Fruit fly (Drosophila melanogaster) whole organism, embryonic: ENCODE results near the gene smg.

Experiments used
- Ada2b ChIP-seq: fragments of 200-800 bp; sonication (Bioruptor generic); IDR thresholded peaks from 2 replicates; pipeline ENCODE4 v1.3.6; 2022; ENCODE audit warnings: missing biosample characterization, missing genetic modification characterization
- Awh ChIP-seq: fragments of 200-800 bp; sonication (Bioruptor generic); IDR thresholded peaks from 2 replicates; pipeline ENCODE4, ENCODE4 v1.3.6; 2022; ENCODE audit warnings: missing biosample characterization, missing genetic modification characterization
- CG10979 ChIP-seq: fragments of 200-800 bp; sonication (Bioruptor generic); optimal IDR thresholded peaks from 2 replicates; lab custom pipeline; 2018; ENCODE audit warnings: missing biosample characterization, mild to moderate bottlenecking, missing genetic modification characterization, moderate library complexity
- CG11085 ChIP-seq: fragments of 200-800 bp; sonication (Bioruptor generic); IDR thresholded peaks from 2 replicates; pipeline ENCODE4 v1.3.6; 2022; ENCODE audit warnings: missing biosample characterization, missing genetic modification characterization
- CG11723 ChIP-seq: fragments of 200-800 bp; sonication (Bioruptor generic); optimal IDR thresholded peaks from 2 replicates; lab custom pipeline; 2017; ENCODE audit warnings: missing biosample characterization, mild to moderate bottlenecking, missing genetic modification characterization
- CG14710 ChIP-seq: fragments of 200-800 bp; sonication (Bioruptor generic); optimal IDR thresholded peaks from 3 replicates; lab custom pipeline; 2019; ENCODE audit warnings: missing biosample characterization, mild to moderate bottlenecking, missing genetic modification characterization, moderate library complexity
- CG15269 ChIP-seq: fragments of 200-800 bp; sonication (Bioruptor generic); optimal IDR thresholded peaks from 2 replicates; lab custom pipeline; 2018; ENCODE audit warnings: missing biosample characterization, mild to moderate bottlenecking, missing genetic modification characterization, moderate library complexity
- CG15696 ChIP-seq: fragments of 200-800 bp; sonication (Bioruptor generic); optimal IDR thresholded peaks from 2 replicates; lab custom pipeline; 2019; ENCODE audit warnings: missing biosample characterization, mild to moderate bottlenecking, missing genetic modification characterization, moderate library complexity
- CG17361 ChIP-seq: fragments of 200-800 bp; sonication (Bioruptor generic); IDR thresholded peaks from 3 replicates; pipeline ENCODE4 v1.3.6; 2022; ENCODE audit warnings: missing biosample characterization, missing genetic modification characterization
- CG17568 ChIP-seq: fragments of 200-800 bp; sonication (Bioruptor generic); optimal IDR thresholded peaks from 2 replicates; lab custom pipeline; 2018; ENCODE audit warnings: missing biosample characterization, mild to moderate bottlenecking, missing genetic modification characterization, moderate library complexity
- CG1792 ChIP-seq: fragments of 200-800 bp; sonication (Bioruptor generic); optimal IDR thresholded peaks from 2 replicates; lab custom pipeline; 2016; ENCODE audit warnings: missing biosample characterization, missing genetic modification characterization
- CG18011 ChIP-seq: fragments of 200-800 bp; sonication (Bioruptor generic); optimal IDR thresholded peaks from 2 replicates; lab custom pipeline; 2017; ENCODE audit warnings: missing biosample characterization, missing genetic modification characterization, mild to moderate bottlenecking, moderate library complexity, missing genotype
- CG2116 ChIP-seq: fragments of 200-800 bp; sonication (Bioruptor generic); optimal IDR thresholded peaks from 3 replicates; lab custom pipeline; 2018; ENCODE audit warnings: missing biosample characterization, mild to moderate bottlenecking, missing genetic modification characterization
- CG2120 ChIP-seq: fragments of 200-800 bp; sonication (Bioruptor generic); optimal IDR thresholded peaks from 3 replicates; lab custom pipeline; 2016; ENCODE audit warnings: missing biosample characterization, missing genetic modification characterization
- CG3838 ChIP-seq: fragments of 200-800 bp; sonication (Bioruptor generic); optimal IDR thresholded peaks from 3 replicates; lab custom pipeline; 2016; ENCODE audit warnings: missing biosample characterization, missing genetic modification characterization
- CG4282 ChIP-seq: fragments of 200-800 bp; sonication (Bioruptor generic); optimal IDR thresholded peaks from 2 replicates; lab custom pipeline; 2016; ENCODE audit warnings: missing biosample characterization, missing genetic modification characterization
- CG7745 ChIP-seq: fragments of 200-800 bp; sonication (Bioruptor generic); optimal IDR thresholded peaks from 2 replicates; lab custom pipeline; 2018; ENCODE audit warnings: missing biosample characterization, mild to moderate bottlenecking, missing genetic modification characterization, moderate library complexity
- CHES-1-like ChIP-seq: fragments of 200-800 bp; sonication (Bioruptor generic); optimal IDR thresholded peaks from 2 replicates; lab custom pipeline; 2016; ENCODE audit warnings: missing biosample characterization, missing genetic modification characterization
- D19B ChIP-seq: fragments of 200-800 bp; sonication (Bioruptor generic); optimal IDR thresholded peaks from 2 replicates; lab custom pipeline; 2017; ENCODE audit warnings: missing biosample characterization, mild to moderate bottlenecking, missing genetic modification characterization
- HLH3B ChIP-seq: fragments of 200-800 bp; sonication (Bioruptor generic); IDR thresholded peaks from 2 replicates; pipeline ENCODE4 v1.3.6; 2022; ENCODE audit warnings: missing biosample characterization, missing genetic modification characterization
- HLH4C ChIP-seq: fragments of 200-800 bp; sonication (Bioruptor generic); IDR thresholded peaks from 3 replicates; pipeline ENCODE4 v1.3.6; 2022; ENCODE audit warnings: missing biosample characterization, missing genetic modification characterization; ENCODE audit not compliant: partially characterized antibody
- Hand ChIP-seq: fragments of 200-800 bp; sonication (Bioruptor generic); optimal IDR thresholded peaks from 2 replicates; lab custom pipeline; 2017; ENCODE audit warnings: mild to moderate bottlenecking, missing biosample characterization, missing genetic modification reagents, missing genetic modification characterization
- Jarid2 ChIP-seq: fragments of 200-800 bp; sonication (Bioruptor generic); optimal IDR thresholded peaks from 3 replicates; lab custom pipeline; 2017; ENCODE audit warnings: mild to moderate bottlenecking, missing biosample characterization, missing genetic modification reagents, missing genetic modification characterization
- Lhr ChIP-seq: fragments of 200-800 bp; sonication (Bioruptor generic); optimal IDR thresholded peaks from 3 replicates; lab custom pipeline; 2017; ENCODE audit warnings: mild to moderate bottlenecking, missing biosample characterization, missing genetic modification reagents, missing genetic modification characterization
- MTF-1 ChIP-seq: fragments of 200-800 bp; sonication (Bioruptor generic); optimal IDR thresholded peaks from 2 replicates; lab custom pipeline; 2018; ENCODE audit warnings: missing biosample characterization, mild to moderate bottlenecking, missing genetic modification characterization, borderline replicate concordance
- Mad ChIP-seq: fragments of 200-800 bp; sonication (Bioruptor generic); optimal IDR thresholded peaks from 2 replicates; lab custom pipeline; 2016; ENCODE audit warnings: missing biosample characterization, missing genetic modification characterization
- Opbp ChIP-seq: fragments of 200-800 bp; sonication (Bioruptor generic); IDR thresholded peaks from 3 replicates; pipeline ENCODE4 v1.3.6; 2022; ENCODE audit warnings: missing biosample characterization, missing genetic modification characterization; ENCODE audit not compliant: partially characterized antibody
- Ptx1 ChIP-seq: fragments of 200-800 bp; sonication (Bioruptor generic); IDR thresholded peaks from 2 replicates; pipeline ENCODE4 v1.3.6; 2022; ENCODE audit warnings: missing biosample characterization, missing genetic modification characterization
- Ssrp ChIP-seq: fragments of 200-800 bp; sonication (Bioruptor generic); optimal IDR thresholded peaks from 2 replicates; lab custom pipeline; 2018; ENCODE audit warnings: missing biosample characterization, mild to moderate bottlenecking, missing genetic modification characterization, moderate library complexity
- abd-A ChIP-seq: fragments of 200-800 bp; sonication (Bioruptor generic); optimal IDR thresholded peaks from 3 replicates; lab custom pipeline; 2019; ENCODE audit warnings: missing biosample characterization, mild to moderate bottlenecking, missing genetic modification characterization, moderate library complexity
- bbx ChIP-seq: fragments of 200-800 bp; sonication (Bioruptor generic); IDR thresholded peaks from 2 replicates; pipeline ENCODE4 v1.3.6; 2022; ENCODE audit warnings: missing biosample characterization, missing genetic modification characterization; ENCODE audit not compliant: partially characterized antibody
- bcd ChIP-seq: fragments of 200-800 bp; sonication (Bioruptor generic); optimal IDR thresholded peaks from 2 replicates; lab custom pipeline; 2017; ENCODE audit warnings: missing biosample characterization, mild to moderate bottlenecking, missing genetic modification characterization
- br ChIP-seq: fragments of >200 bp; optimal IDR thresholded peaks from 2 replicates; lab custom pipeline; 2017
- cato ChIP-seq: fragments of 200-800 bp; sonication (Bioruptor generic); optimal IDR thresholded peaks from 2 replicates; lab custom pipeline; 2016; ENCODE audit warnings: missing biosample characterization, missing genetic modification characterization, borderline replicate concordance
- chn ChIP-seq: fragments of 200-800 bp; sonication (Bioruptor generic); optimal IDR thresholded peaks from 2 replicates; lab custom pipeline; 2016; ENCODE audit warnings: missing biosample characterization, missing genetic modification characterization
- crol ChIP-seq: fragments of 200-800 bp; sonication (Bioruptor generic); IDR thresholded peaks from 2 replicates; pipeline ENCODE4 v1.3.6; 2022; ENCODE audit warnings: missing biosample characterization, missing genetic modification characterization
- disco-r ChIP-seq: fragments of 200-800 bp; sonication (Bioruptor generic); optimal IDR thresholded peaks from 2 replicates; lab custom pipeline; 2016; ENCODE audit warnings: missing biosample characterization, missing genetic modification characterization
- exex ChIP-seq: fragments of 200-800 bp; sonication (Bioruptor generic); optimal IDR thresholded peaks from 4 replicates; lab custom pipeline; 2018; ENCODE audit warnings: missing biosample characterization, mild to moderate bottlenecking, missing genetic modification characterization, moderate library complexity
- gfzf ChIP-seq: fragments of 200-800 bp; sonication (Bioruptor generic); optimal IDR thresholded peaks from 2 replicates; lab custom pipeline; 2016; ENCODE audit warnings: missing biosample characterization, mild to moderate bottlenecking, missing genetic modification characterization, moderate library complexity
- grau ChIP-seq: fragments of 200-800 bp; optimal IDR thresholded peaks from 3 replicates; lab custom pipeline; 2019; ENCODE audit warnings: missing biosample characterization, mild to moderate bottlenecking, missing genetic modification characterization, moderate library complexity
- jing ChIP-seq: fragments of 200-800 bp; sonication (Bioruptor generic); optimal IDR thresholded peaks from 2 replicates; lab custom pipeline; 2018; ENCODE audit warnings: missing biosample characterization, mild to moderate bottlenecking, missing genetic modification characterization
- kah ChIP-seq: fragments of 200-800 bp; sonication (Bioruptor generic); optimal IDR thresholded peaks from 2 replicates; lab custom pipeline; 2018; ENCODE audit warnings: missing biosample characterization, mild to moderate bottlenecking, missing genetic modification characterization
- run ChIP-seq: fragments of 200-800 bp; sonication (Bioruptor generic); optimal IDR thresholded peaks from 3 replicates; lab custom pipeline; 2018; ENCODE audit warnings: missing biosample characterization, mild to moderate bottlenecking, missing genetic modification characterization
- tgo ChIP-seq: fragments of 200-800 bp; sonication (Bioruptor generic); IDR thresholded peaks from 3 replicates; pipeline ENCODE4 v1.3.6; 2022; ENCODE audit warnings: missing biosample characterization, missing genetic modification characterization
- tna ChIP-seq: fragments of 200-800 bp; sonication (Bioruptor generic); IDR thresholded peaks from 2 replicates; pipeline ENCODE4 v1.3.6; 2022; ENCODE audit warnings: missing biosample characterization, missing genetic modification characterization; ENCODE audit not compliant: partially characterized antibody
- twi ChIP-seq: fragments of 200-800 bp; optimal IDR thresholded peaks from 2 replicates; lab custom pipeline; 2019; ENCODE audit warnings: missing biosample characterization, mild to moderate bottlenecking, missing genetic modification characterization, moderate library complexity
- unc-4 ChIP-seq: fragments of 200-800 bp; sonication (Bioruptor generic); IDR thresholded peaks from 2 replicates; pipeline ENCODE4 v1.3.6; 2022; ENCODE audit warnings: missing biosample characterization, missing genetic modification characterization; ENCODE audit not compliant: partially characterized antibody
- unpg ChIP-seq: fragments of 200-800 bp; sonication (Bioruptor generic); optimal IDR thresholded peaks from 3 replicates; lab custom pipeline; 2018; ENCODE audit warnings: missing biosample characterization, mild to moderate bottlenecking, missing genetic modification characterization, moderate library complexity
- usp ChIP-seq: fragments of >200 bp; optimal IDR thresholded peaks from 2 replicates; lab custom pipeline; 2017; ENCODE audit warnings: missing biosample characterization, missing genetic modification characterization
- vnd ChIP-seq: fragments of 200-800 bp; sonication (Bioruptor generic); IDR thresholded peaks from 3 replicates; pipeline ENCODE4 v1.3.6; 2022; ENCODE audit warnings: missing biosample characterization, missing genetic modification characterization; ENCODE audit not compliant: partially characterized antibody
- vvl ChIP-seq: fragments of 200-800 bp; sonication (Bioruptor generic); IDR thresholded peaks from 2 replicates; pipeline ENCODE4 v1.3.6; 2022; ENCODE audit warnings: missing biosample characterization, missing genetic modification characterization

Gene smg

DNA sequence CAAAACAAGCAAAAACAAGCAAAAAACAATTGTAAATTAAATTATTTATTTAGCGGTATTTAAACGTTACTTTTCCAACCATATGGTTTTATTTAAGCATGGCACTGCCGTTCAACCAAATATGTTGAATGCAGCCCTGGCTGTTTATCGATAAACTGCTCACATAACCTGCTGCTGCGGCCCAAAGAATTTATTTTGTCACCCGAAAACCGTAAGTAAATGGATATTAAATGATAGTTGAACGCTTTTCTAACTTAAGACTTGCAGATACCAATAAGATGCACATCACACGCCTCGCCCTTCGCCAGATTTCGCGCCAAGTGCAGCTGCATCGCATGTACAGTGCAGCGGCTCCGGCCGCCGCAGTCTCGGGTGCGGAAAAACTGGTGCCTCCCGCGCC, 41.1 kb downstream of the smg start, which contains the start of gene mRpL12 (continued):
- TF ChIP-seq vnd (GFP tag; lab: Robert Waterston, UW), result no peak
- no peak for TF ChIP-seq jing (GFP tag; lab: Kevin White, UChicago)
- TF ChIP-seq CG15696 (tag; lab: Kevin White, UChicago), result no peak
- no peak for TF ChIP-seq abd-A
- no peak for TF ChIP-seq run (tag; lab: Kevin White, UChicago)
- TF ChIP-seq CG1792 (GFP tag; lab: Kevin White, UChicago), result no peak
- TF ChIP-seq unpg (GFP tag; lab: Kevin White, UChicago), result no peak
- peak; percentile 66 for TF ChIP-seq bbx (GFP tag; lab: Robert Waterston, UW)
- TF ChIP-seq CG11085, result no peak
- no peak for TF ChIP-seq crol (GFP tag; lab: Robert Waterston, UW)
- TF ChIP-seq usp (GFP tag; lab: Kevin White, UChicago), result no peak
- TF ChIP-seq CG3838, result no peak
- TF ChIP-seq HLH3B (GFP tag; lab: Robert Waterston, UW), result no peak
- peak; percentile 50; the same call in 2 of the 3 replicates for TF ChIP-seq HLH4C (GFP tag; lab: Robert Waterston, UW)
- TF ChIP-seq exex (tag; lab: Kevin White, UChicago), result no peak
- no peak for TF ChIP-seq bcd (GFP tag; lab: Kevin White, UChicago)
- TF ChIP-seq gfzf (GFP tag; lab: Kevin White, UChicago), result peak; percentile 26
- no peak for TF ChIP-seq CG7745 (tag; lab: Kevin White, UChicago)
- no peak for TF ChIP-seq Hand (GFP tag; lab: Kevin White, UChicago)
- no peak for TF ChIP-seq CG17361 (GFP tag; lab: Robert Waterston, UW)
- TF ChIP-seq br (lab: Kevin White, UChicago), result no peak
- TF ChIP-seq Mad (GFP tag; lab: Kevin White, UChicago), result no peak
- peak; percentile 14 for TF ChIP-seq twi (tag; lab: Kevin White, UChicago)
- TF ChIP-seq tna (GFP tag; lab: Robert Waterston, UW), result no peak
- no peak for TF ChIP-seq Ssrp (tag; lab: Kevin White, UChicago)
- TF ChIP-seq CG14710 (tag; lab: Kevin White, UChicago), result peak; percentile 15
- TF ChIP-seq Lhr (GFP tag; lab: Kevin White, UChicago), result no peak
- TF ChIP-seq CG2116 (GFP tag; lab: Kevin White, UChicago), result peak; percentile 92
- TF ChIP-seq Ada2b, result no peak
- no peak for TF ChIP-seq CG10979 (tag; lab: Kevin White, UChicago)
- TF ChIP-seq Ptx1 (GFP tag; lab: Robert Waterston, UW), result no peak
- TF ChIP-seq kah, result no peak
- no peak for TF ChIP-seq CG11723 (GFP tag; lab: Kevin White, UChicago)
- TF ChIP-seq CG4282 (GFP tag; lab: Kevin White, UChicago), result no peak
- TF ChIP-seq vvl (GFP tag; lab: Robert Waterston, UW), result no peak
- TF ChIP-seq CG17568 (GFP tag; lab: Kevin White, UChicago), result no peak
- TF ChIP-seq tgo (GFP tag; lab: Robert Waterston, UW), result no peak
- no peak for TF ChIP-seq cato (GFP tag; lab: Kevin White, UChicago)
- TF ChIP-seq unc-4, result 0 out of 2 replicates have a peak, but pooled peaks have one; percentile 20
- no peak for TF ChIP-seq D19B (GFP tag; lab: Kevin White, UChicago)
- no peak for TF ChIP-seq CHES-1-like (GFP tag; lab: Kevin White, UChicago)
- TF ChIP-seq Jarid2 (GFP tag; lab: Kevin White, UChicago), result no peak
- TF ChIP-seq grau (tag; lab: Kevin White, UChicago), result no peak
- no peak for TF ChIP-seq chn
- TF ChIP-seq CG18011 (GFP tag; lab: Kevin White, UChicago), result no peak
- no peak for TF ChIP-seq MTF-1
- TF ChIP-seq Awh (GFP tag; lab: Robert Waterston, UW), result no peak
- peak; percentile 23 for TF ChIP-seq CG2120 (GFP tag; lab: Kevin White, UChicago)
- TF ChIP-seq Opbp (GFP tag; lab: Robert Waterston, UW), result peak; percentile 22; the same call in 1 of the 3 replicates
- TF ChIP-seq CG15269 (tag; lab: Kevin White, UChicago), result no peak
- TF ChIP-seq disco-r (GFP tag; lab: Kevin White, UChicago), result no peak
